Worm (Caenorhabditis elegans): ENCODE measurements around the gene C07G1.15.

The C07G1.15 gene

ce11 chrIV:8142735-8143550, 26.8 kb upstream of the C07G1.15 start, which contains the start of gene pmk-2:
pmk-2 (plus strand) TSS chrIV:8143500.
- TF ChIP-seq T22C8.4 (GFP tag; IDR thresholded peaks at IDR 0.05) = no peak
- no peak for TF ChIP-seq ztf-29 (GFP tag; IDR thresholded peaks at IDR 0.05)
- no peak for TF ChIP-seq med-1 (GFP tag; optimal IDR thresholded peaks at IDR 0.05; ENCODE audit: insufficient read depth)
- TF ChIP-seq klf-2 (GFP tag; conservative IDR thresholded peaks at IDR 0.05) = no peak

- TF ChIP-seq klf-2 (GFP tag; conservative IDR thresholded peaks at IDR 0.05) (no peak), med-1 (GFP tag; optimal IDR thresholded peaks at IDR 0.05; ENCODE audit: insufficient read depth) (no peak), ztf-23 (GFP tag; IDR thresholded peaks at IDR 0.05) (no peak), tab-1 (GFP tag; IDR thresholded peaks at IDR 0.05) (no peak)
Measured at ce11 chrIV:8144341-8144740, 25.4 kb upstream of the C07G1.15 start.

ce11 chrIV:8146283-8146682, 23.5 kb upstream of the C07G1.15 start:
- no peak for TF ChIP-seq med-1 (GFP tag; optimal IDR thresholded peaks at IDR 0.05; ENCODE audit: insufficient read depth)
- no peak for TF ChIP-seq flt-1 (GFP tag; IDR thresholded peaks at IDR 0.05)
- TF ChIP-seq cog-1 (tag; optimal IDR thresholded peaks at IDR 0.05) = no peak
- no peak for TF ChIP-seq T22C8.4 (GFP tag; IDR thresholded peaks at IDR 0.05)
- no peak for TF ChIP-seq tab-1 (GFP tag; IDR thresholded peaks at IDR 0.05)
- no peak for TF ChIP-seq ztf-23 (GFP tag; IDR thresholded peaks at IDR 0.05)
- no peak for TF ChIP-seq ztf-29 (GFP tag; IDR thresholded peaks at IDR 0.05)
- no peak for TF ChIP-seq ref-1 (GFP tag; conservative IDR thresholded peaks at IDR 0.05)
- TF ChIP-seq klf-2 (GFP tag; conservative IDR thresholded peaks at IDR 0.05) = no peak

- TF ChIP-seq flt-1 (GFP tag; IDR thresholded peaks at IDR 0.05) = no peak
- TF ChIP-seq tab-1 (GFP tag; IDR thresholded peaks at IDR 0.05) = no peak
- TF ChIP-seq med-1 (GFP tag; optimal IDR thresholded peaks at IDR 0.05; ENCODE audit: insufficient read depth) = no peak
- no peak for TF ChIP-seq T22C8.4 (GFP tag; IDR thresholded peaks at IDR 0.05)
- TF ChIP-seq klf-2 (GFP tag; conservative IDR thresholded peaks at IDR 0.05) = no peak
- TF ChIP-seq ztf-23 (GFP tag; IDR thresholded peaks at IDR 0.05) = no peak
- no peak for TF ChIP-seq cog-1 (tag; optimal IDR thresholded peaks at IDR 0.05)
- TF ChIP-seq ref-1 (GFP tag; conservative IDR thresholded peaks at IDR 0.05) = no peak
Measured at ce11 chrIV:8148494-8148893, 21.3 kb upstream of the C07G1.15 start, which contains the start of gene pmk-1. pmk-1 (plus strand) TSS chrIV:8148794.

DNA sequence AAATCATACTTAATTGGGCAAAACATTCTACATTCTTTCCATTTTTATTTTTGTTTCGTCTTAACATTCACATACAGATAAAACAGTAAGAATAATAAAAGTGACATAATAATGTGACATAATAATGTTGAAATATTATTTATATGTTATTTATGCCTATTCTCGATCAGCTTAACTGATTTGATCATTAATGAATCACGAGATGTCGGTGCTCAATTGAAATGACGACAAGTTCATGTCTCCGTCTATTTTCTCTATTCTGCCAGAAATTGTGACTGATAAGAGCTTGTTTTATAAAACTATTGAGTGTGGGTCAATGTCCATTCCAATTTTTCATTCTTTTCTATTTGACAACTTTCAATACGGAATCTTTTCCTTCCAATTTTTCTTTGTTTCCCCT, 18.1 kb upstream of the C07G1.15 start:
- TF ChIP-seq ref-1 (GFP tag; conservative IDR thresholded peaks at IDR 0.05) (no peak), ztf-29 (GFP tag; IDR thresholded peaks at IDR 0.05) (no peak), T22C8.4 (GFP tag; IDR thresholded peaks at IDR 0.05) (no peak), flt-1 (GFP tag; IDR thresholded peaks at IDR 0.05) (no peak)

- TF ChIP-seq ztf-23 (GFP tag; IDR thresholded peaks at IDR 0.05) (no peak), ref-1 (GFP tag; conservative IDR thresholded peaks at IDR 0.05) (no peak), ztf-29 (GFP tag; IDR thresholded peaks at IDR 0.05) (no peak), cog-1 (tag; optimal IDR thresholded peaks at IDR 0.05) (no peak), med-1 (GFP tag; optimal IDR thresholded peaks at IDR 0.05; ENCODE audit: insufficient read depth) (no peak), flt-1 (GFP tag; IDR thresholded peaks at IDR 0.05) (no peak), tab-1 (GFP tag; IDR thresholded peaks at IDR 0.05) (no peak), klf-2 (GFP tag; conservative IDR thresholded peaks at IDR 0.05) (no peak), T22C8.4 (GFP tag; IDR thresholded peaks at IDR 0.05) (no peak)
Measured at ce11 chrIV:8152145-8152544, 17.6 kb upstream of the C07G1.15 start, which contains the start of gene faah-2. faah-2 (plus strand) TSS chrIV:8152445.

DNA sequence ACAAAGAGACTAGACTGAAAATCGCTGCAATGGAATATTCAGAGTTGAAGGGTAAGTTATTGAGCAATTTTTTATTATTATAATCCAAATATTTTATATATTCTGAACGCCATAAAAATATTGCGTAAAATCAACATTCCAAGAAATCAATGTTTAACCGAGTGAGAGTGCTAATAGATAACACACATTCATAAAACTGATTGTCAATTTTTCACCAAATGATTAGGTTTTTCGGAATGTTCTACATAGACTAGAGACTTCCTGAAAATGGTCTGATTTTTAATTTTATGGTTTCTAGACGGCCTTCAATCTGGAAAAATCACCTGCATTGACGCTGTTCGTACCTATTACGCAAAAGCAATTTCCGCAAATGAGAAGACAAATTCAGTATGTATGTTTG, 17.1 kb upstream of the C07G1.15 start:
- TF ChIP-seq tab-1 (GFP tag; IDR thresholded peaks at IDR 0.05) = no peak
- TF ChIP-seq ztf-29 (GFP tag; IDR thresholded peaks at IDR 0.05) = no peak
- TF ChIP-seq klf-2 (GFP tag; conservative IDR thresholded peaks at IDR 0.05) = no peak
- TF ChIP-seq cog-1 (tag; optimal IDR thresholded peaks at IDR 0.05) = no peak
- TF ChIP-seq ref-1 (GFP tag; conservative IDR thresholded peaks at IDR 0.05) = no peak
- no peak for TF ChIP-seq T22C8.4 (GFP tag; IDR thresholded peaks at IDR 0.05)
- TF ChIP-seq ztf-23 (GFP tag; IDR thresholded peaks at IDR 0.05) = no peak
- no peak for TF ChIP-seq flt-1 (GFP tag; IDR thresholded peaks at IDR 0.05)
- no peak for TF ChIP-seq med-1 (GFP tag; optimal IDR thresholded peaks at IDR 0.05; ENCODE audit: insufficient read depth)

ce11 chrIV:8153163-8153562, 16.6 kb upstream of the C07G1.15 start:
- TF ChIP-seq klf-2 (GFP tag; conservative IDR thresholded peaks at IDR 0.05) = no peak
- no peak for TF ChIP-seq flt-1 (GFP tag; IDR thresholded peaks at IDR 0.05)
- no peak for TF ChIP-seq med-1 (GFP tag; optimal IDR thresholded peaks at IDR 0.05; ENCODE audit: insufficient read depth)
- TF ChIP-seq cog-1 (tag; optimal IDR thresholded peaks at IDR 0.05) = no peak
- no peak for TF ChIP-seq ztf-23 (GFP tag; IDR thresholded peaks at IDR 0.05)
- TF ChIP-seq tab-1 (GFP tag; IDR thresholded peaks at IDR 0.05) = no peak
- no peak for TF ChIP-seq T22C8.4 (GFP tag; IDR thresholded peaks at IDR 0.05)
- TF ChIP-seq ztf-29 (GFP tag; IDR thresholded peaks at IDR 0.05) = no peak
- no peak for TF ChIP-seq ref-1 (GFP tag; conservative IDR thresholded peaks at IDR 0.05)

ce11 chrIV:8154966-8155365, 14.8 kb upstream of the C07G1.15 start:
- TF ChIP-seq ztf-23 (GFP tag; IDR thresholded peaks at IDR 0.05) (no peak), tab-1 (GFP tag; IDR thresholded peaks at IDR 0.05) (no peak), ref-1 (GFP tag; conservative IDR thresholded peaks at IDR 0.05) (no peak), flt-1 (GFP tag; IDR thresholded peaks at IDR 0.05) (no peak), T22C8.4 (GFP tag; IDR thresholded peaks at IDR 0.05) (no peak), med-1 (GFP tag; optimal IDR thresholded peaks at IDR 0.05; ENCODE audit: insufficient read depth) (no peak), ztf-29 (GFP tag; IDR thresholded peaks at IDR 0.05) (no peak), klf-2 (GFP tag; conservative IDR thresholded peaks at IDR 0.05) (no peak), cog-1 (tag; optimal IDR thresholded peaks at IDR 0.05) (no peak)

ce11 chrIV:8157161-8157560, 12.6 kb upstream of the C07G1.15 start, which contains the start of gene B0218.5:
B0218.5 (minus strand) TSS chrIV:8157261.
- TF ChIP-seq ztf-23 (GFP tag; IDR thresholded peaks at IDR 0.05) (no peak), med-1 (GFP tag; optimal IDR thresholded peaks at IDR 0.05; ENCODE audit: insufficient read depth) (no peak), tab-1 (GFP tag; IDR thresholded peaks at IDR 0.05) (no peak), cog-1 (tag; optimal IDR thresholded peaks at IDR 0.05) (no peak)
